Fruit fly (Drosophila melanogaster) whole organism, pupa: ENCODE measurements around the gene Blimp-1.
A peak's percentile ranks its signal among the peaks of the same experiment; 100 is the strongest.

Experiments
- CG10348 ChIP-seq: fragments of 200-800 bp; sonication (Bioruptor generic); IDR thresholded peaks from 2 replicates; pipeline ENCODE4 v1.3.6; 2022; ENCODE audit warnings: missing biosample characterization, missing genetic modification characterization
- CG12605 ChIP-seq: fragments of 200-800 bp; sonication (Bioruptor generic); IDR thresholded peaks from 2 replicates; pipeline ENCODE4 v1.3.6; 2022; ENCODE audit warnings: missing biosample characterization, missing genetic modification characterization
- CG13204 ChIP-seq: fragments of 200-800 bp; sonication (Bioruptor generic); optimal IDR thresholded peaks from 2 replicates; lab custom pipeline; 2018; ENCODE audit warnings: missing biosample characterization, mild to moderate bottlenecking, missing genetic modification characterization, moderate library complexity
- CG14655 ChIP-seq: fragments of 200-800 bp; sonication (Bioruptor generic); optimal IDR thresholded peaks from 3 replicates; lab custom pipeline; 2017; ENCODE audit warnings: mild to moderate bottlenecking, missing biosample characterization, missing genetic modification reagents, missing genetic modification characterization
- CG15710 ChIP-seq: fragments of 200-800 bp; sonication (Bioruptor generic); optimal IDR thresholded peaks from 2 replicates; lab custom pipeline; 2018; ENCODE audit warnings: missing biosample characterization, mild to moderate bottlenecking, missing genetic modification characterization, moderate library complexity
- CG17806 ChIP-seq: fragments of 200-800 bp; sonication (Bioruptor generic); optimal IDR thresholded peaks from 2 replicates; lab custom pipeline; 2018; ENCODE audit warnings: missing biosample characterization, mild to moderate bottlenecking, missing genetic modification characterization, moderate library complexity
- CG32121 ChIP-seq: fragments of 200-800 bp; sonication (Bioruptor generic); IDR thresholded peaks from 2 replicates; pipeline ENCODE4 v1.3.6; 2022; ENCODE audit warnings: missing biosample characterization, missing genetic modification characterization
- CG34367 ChIP-seq: fragments of 200-800 bp; sonication (Bioruptor generic); optimal IDR thresholded peaks from 2 replicates; lab custom pipeline; 2018; ENCODE audit warnings: missing biosample characterization, mild to moderate bottlenecking, missing genetic modification characterization
- CG4496 ChIP-seq: fragments of 200-800 bp; sonication (Bioruptor generic); IDR thresholded peaks from 3 replicates; pipeline ENCODE4 v1.3.6; 2022; ENCODE audit warnings: missing biosample characterization, missing genetic modification characterization
- CG8159 ChIP-seq: fragments of 200-800 bp; sonication (Bioruptor generic); optimal IDR thresholded peaks from 3 replicates; lab custom pipeline; 2018; ENCODE audit warnings: missing biosample characterization, mild to moderate bottlenecking, missing genetic modification characterization, moderate library complexity
- CG8301 ChIP-seq: fragments of 200-800 bp; sonication (Bioruptor generic); optimal IDR thresholded peaks from 2 replicates; lab custom pipeline; 2018; ENCODE audit warnings: missing biosample characterization, mild to moderate bottlenecking, missing genetic modification characterization
- CG9948 ChIP-seq: fragments of 200-800 bp; sonication (Bioruptor generic); optimal IDR thresholded peaks from 2 replicates; lab custom pipeline; 2018; ENCODE audit warnings: missing biosample characterization, mild to moderate bottlenecking, missing genetic modification characterization, moderate library complexity
- D1 ChIP-seq: fragments of 200-800 bp; sonication (Bioruptor generic); optimal IDR thresholded peaks from 2 replicates; lab custom pipeline; 2018; ENCODE audit warnings: missing biosample characterization, mild to moderate bottlenecking, missing genetic modification characterization, moderate library complexity
- EcR ChIP-seq: fragments of 200-800 bp; sonication (Bioruptor generic); optimal IDR thresholded peaks from 3 replicates; lab custom pipeline; 2019; ENCODE audit warnings: missing biosample characterization, missing genetic modification characterization, mild to moderate bottlenecking, moderate library complexity, missing genetic modification reagents
- Ets98B ChIP-seq: fragments of 200-800 bp; sonication (Bioruptor generic); IDR thresholded peaks from 2 replicates; pipeline ENCODE4 v1.3.6; 2022; ENCODE audit warnings: missing biosample characterization, missing genetic modification characterization
- Pif1A ChIP-seq: fragments of 200-800 bp; sonication (Bioruptor generic); optimal IDR thresholded peaks from 3 replicates; lab custom pipeline; 2016; ENCODE audit warnings: missing biosample characterization, missing genetic modification characterization
- Pif1B ChIP-seq: fragments of 200-800 bp; sonication (Bioruptor generic); optimal IDR thresholded peaks from 3 replicates; lab custom pipeline; 2016; ENCODE audit warnings: missing biosample characterization, missing genetic modification characterization
- Snoo ChIP-seq: fragments of 200-800 bp; sonication (Bioruptor generic); optimal IDR thresholded peaks from 3 replicates; lab custom pipeline; 2017; ENCODE audit warnings: missing biosample characterization, mild to moderate bottlenecking, missing genetic modification characterization, inconsistent platforms
- fd96Ca ChIP-seq: fragments of 200-800 bp; sonication (Bioruptor generic); IDR thresholded peaks from 3 replicates; pipeline ENCODE4 v1.3.6; 2022; ENCODE audit warnings: missing biosample characterization, missing genetic modification characterization
- gl ChIP-seq: fragments of 200-800 bp; sonication (Bioruptor generic); optimal IDR thresholded peaks from 2 replicates; lab custom pipeline; 2018; ENCODE audit warnings: missing biosample characterization, mild to moderate bottlenecking, missing genetic modification characterization
- rn ChIP-seq: fragments of 200-800 bp; sonication (Bioruptor generic); IDR thresholded peaks from 2 replicates; pipeline ENCODE4 v1.3.6; 2022; ENCODE audit warnings: missing biosample characterization, missing genetic modification characterization

The Blimp-1 gene

dm6 chr3L:5631917-5632316, 1.1 kb downstream of the Blimp-1 start:
- no peak for TF ChIP-seq CG10348
- TF ChIP-seq CG32121 (GFP tag; lab: Robert Waterston, UW) = no peak
- TF ChIP-seq CG13204 = no peak
- TF ChIP-seq Pif1A (GFP tag; lab: Kevin White, UChicago) = no peak

DNA sequence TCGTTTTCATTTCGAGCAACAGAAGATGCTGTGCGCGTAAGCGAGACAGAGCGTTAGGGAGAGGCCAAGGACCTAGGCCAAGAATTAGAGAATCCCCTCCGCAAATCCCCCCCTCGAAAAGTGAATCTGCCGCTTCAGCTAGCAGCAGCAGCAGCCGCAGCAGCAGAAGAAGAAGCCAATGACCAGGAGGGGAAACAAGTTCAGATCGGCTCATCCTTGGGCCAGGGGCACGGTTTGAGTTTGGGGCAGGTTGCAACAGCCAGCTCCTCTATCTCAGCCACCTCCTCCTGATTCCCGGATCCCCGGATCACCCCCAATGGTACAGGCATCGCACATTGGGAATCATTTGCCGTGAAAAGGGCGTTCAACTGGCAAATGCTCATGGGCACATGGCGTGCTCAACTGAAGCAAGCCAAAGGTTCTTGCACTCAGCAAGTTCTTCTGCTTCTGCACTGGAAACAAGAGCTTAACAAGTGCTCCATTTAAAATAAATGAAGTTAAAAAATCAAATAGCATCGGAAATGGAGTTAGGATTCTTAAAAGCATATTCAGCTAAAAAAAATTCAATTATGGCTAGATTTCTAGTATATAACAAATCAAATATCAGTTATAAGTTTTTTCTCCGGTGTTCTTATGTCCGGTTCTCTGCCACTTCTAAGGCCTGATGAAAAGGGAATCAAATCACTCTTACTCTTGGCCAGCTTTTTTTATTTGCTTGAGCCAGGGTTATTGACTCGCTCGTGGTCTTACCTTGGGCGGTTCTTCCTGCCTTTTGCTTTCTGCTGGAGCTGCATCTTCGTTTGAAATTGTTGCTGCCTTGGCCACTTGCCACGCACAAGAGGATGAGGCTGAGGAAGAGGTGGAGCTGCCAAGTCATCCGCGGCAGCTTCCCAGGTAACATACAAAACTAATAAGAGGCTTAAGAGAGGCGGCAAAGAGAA, 2.7 kb downstream of the Blimp-1 start:
- peak; percentile 50 for TF ChIP-seq Pif1B
- no peak for TF ChIP-seq CG13204
- TF ChIP-seq Pif1A (GFP tag; lab: Kevin White, UChicago) = peak; percentile 33
- no peak for TF ChIP-seq CG15710 (tag; lab: Kevin White, UChicago)
- peak; percentile 48 for TF ChIP-seq CG8301 (tag; lab: Kevin White, UChicago)
- TF ChIP-seq CG9948 (tag; lab: Kevin White, UChicago) = peak; percentile 88
- TF ChIP-seq CG4496 (GFP tag; lab: Robert Waterston, UW) = peak; percentile 43; the same call in 1 of the 3 replicates
- TF ChIP-seq Snoo (tag; lab: Kevin White, UChicago) = no peak
- TF ChIP-seq CG10348 = no peak
- TF ChIP-seq CG17806 (tag; lab: Kevin White, UChicago) = peak; percentile 80
- TF ChIP-seq CG12605 (GFP tag; lab: Robert Waterston, UW) = peak; percentile 67
- peak; percentile 85 for TF ChIP-seq CG14655 (GFP tag; lab: Kevin White, UChicago)
- peak; percentile 34 for TF ChIP-seq CG34367
- no peak; the same call in 1 of the 2 replicates for TF ChIP-seq Ets98B (GFP tag; lab: Robert Waterston, UW)
- TF ChIP-seq fd96Ca (GFP tag; lab: Robert Waterston, UW) = no peak
- TF ChIP-seq D1 (tag; lab: Kevin White, UChicago) = peak; percentile 10
- TF ChIP-seq EcR (GFP tag; lab: Kevin White, UChicago) = peak; percentile 85
- TF ChIP-seq rn = no peak
- TF ChIP-seq CG32121 (GFP tag; lab: Robert Waterston, UW) = no peak
- TF ChIP-seq gl (tag; lab: Kevin White, UChicago) = no peak
- peak; percentile 36 for TF ChIP-seq CG8159 (tag; lab: Kevin White, UChicago)

dm6 chr3L:5634188-5634894, 3.6 kb downstream of the Blimp-1 start:
- peak; percentile 3 for TF ChIP-seq Snoo (tag; lab: Kevin White, UChicago)
- no peak for TF ChIP-seq CG14655 (GFP tag; lab: Kevin White, UChicago)
- peak; percentile 17 for TF ChIP-seq CG13204
- TF ChIP-seq D1 (tag; lab: Kevin White, UChicago) = no peak
- TF ChIP-seq CG4496 (GFP tag; lab: Robert Waterston, UW) = 0 out of 3 replicates have a peak, but pooled peaks have one; percentile 37
- no peak for TF ChIP-seq CG8301 (tag; lab: Kevin White, UChicago)
- peak; percentile 98 for TF ChIP-seq EcR (GFP tag; lab: Kevin White, UChicago)
- TF ChIP-seq, all 21 proteins: peak for 4

dm6 chr3L:5635237-5636025, 4.6 kb downstream of the Blimp-1 start:
- peak; percentile 22 for TF ChIP-seq CG13204
- TF ChIP-seq Ets98B (GFP tag; lab: Robert Waterston, UW) = no peak
- peak; percentile 41 for TF ChIP-seq CG8301 (tag; lab: Kevin White, UChicago)
- peak; percentile 89 for TF ChIP-seq EcR (GFP tag; lab: Kevin White, UChicago)
- peak; percentile 50 for TF ChIP-seq CG9948 (tag; lab: Kevin White, UChicago)
- peak; percentile 25 for TF ChIP-seq Pif1A (GFP tag; lab: Kevin White, UChicago)
- no peak for TF ChIP-seq CG10348
- TF ChIP-seq gl (tag; lab: Kevin White, UChicago) = no peak
- TF ChIP-seq CG15710 (tag; lab: Kevin White, UChicago) = peak; percentile 29
- TF ChIP-seq fd96Ca (GFP tag; lab: Robert Waterston, UW) = no peak; the same call in 2 of the 3 replicates
- peak; percentile 54 for TF ChIP-seq CG17806 (tag; lab: Kevin White, UChicago)
- TF ChIP-seq CG8159 (tag; lab: Kevin White, UChicago) = peak; percentile 55
- peak; percentile 42 for TF ChIP-seq CG14655 (GFP tag; lab: Kevin White, UChicago)
- TF ChIP-seq CG4496 (GFP tag; lab: Robert Waterston, UW) = no peak
- TF ChIP-seq CG32121 (GFP tag; lab: Robert Waterston, UW) = no peak
- no peak for TF ChIP-seq Pif1B
- TF ChIP-seq CG12605 (GFP tag; lab: Robert Waterston, UW) = no peak
- TF ChIP-seq CG34367 = peak; percentile 23
- TF ChIP-seq rn = no peak
- TF ChIP-seq Snoo (tag; lab: Kevin White, UChicago) = no peak
- no peak for TF ChIP-seq D1 (tag; lab: Kevin White, UChicago)

DNA sequence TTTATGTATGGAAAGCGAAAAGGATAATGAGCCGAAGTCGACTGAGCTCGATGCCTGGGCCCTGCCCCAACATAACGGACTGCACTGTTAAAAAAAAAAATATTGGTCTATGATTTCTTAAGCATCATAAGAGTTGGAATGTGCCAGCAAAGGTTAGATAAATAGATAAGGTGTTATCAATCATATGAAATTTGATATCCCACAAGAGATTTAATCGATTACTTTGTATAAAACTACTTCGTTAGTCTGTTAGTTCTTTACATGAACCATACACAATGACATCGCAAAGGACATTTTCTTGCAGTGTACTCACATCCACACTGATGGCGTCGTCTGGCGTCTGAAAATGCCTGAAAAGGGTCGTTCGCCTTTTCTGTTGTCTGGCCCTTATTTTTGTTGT, 6.7 kb downstream of the Blimp-1 start:
- no peak for TF ChIP-seq gl (tag; lab: Kevin White, UChicago)
- peak; percentile 47 for TF ChIP-seq CG8301 (tag; lab: Kevin White, UChicago)
- TF ChIP-seq CG12605 (GFP tag; lab: Robert Waterston, UW) = no peak
- TF ChIP-seq CG17806 (tag; lab: Kevin White, UChicago) = peak; percentile 59
- peak; percentile 62 for TF ChIP-seq CG15710 (tag; lab: Kevin White, UChicago)
- peak; percentile 76 for TF ChIP-seq CG8159 (tag; lab: Kevin White, UChicago)
- no peak for TF ChIP-seq CG10348
- TF ChIP-seq EcR (GFP tag; lab: Kevin White, UChicago) = peak; percentile 67
- peak; percentile 58 for TF ChIP-seq CG9948 (tag; lab: Kevin White, UChicago)
- no peak for TF ChIP-seq CG13204
- no peak for TF ChIP-seq rn
- no peak for TF ChIP-seq CG32121 (GFP tag; lab: Robert Waterston, UW)
- no peak for TF ChIP-seq D1 (tag; lab: Kevin White, UChicago)
- TF ChIP-seq fd96Ca (GFP tag; lab: Robert Waterston, UW) = no peak
- peak; percentile 16 for TF ChIP-seq Pif1B
- TF ChIP-seq Ets98B (GFP tag; lab: Robert Waterston, UW) = no peak
- peak; percentile 36 for TF ChIP-seq CG34367
- TF ChIP-seq CG4496 (GFP tag; lab: Robert Waterston, UW) = no peak
- TF ChIP-seq Pif1A (GFP tag; lab: Kevin White, UChicago) = peak; percentile 63
- TF ChIP-seq CG14655 (GFP tag; lab: Kevin White, UChicago) = peak; percentile 49
- peak; percentile 45 for TF ChIP-seq Snoo (tag; lab: Kevin White, UChicago)
